Worm (Caenorhabditis elegans) whole organism, L4 larva: ENCODE results near the gene vglu-3.

ENCODE experiments used
- ceh-44 ChIP-seq: fragments of 200-800 bp; sonication (Bioruptor generic); IDR thresholded peaks from 2 replicates; pipeline ENCODE4 v1.3.6; 2022; ENCODE audit warnings: missing genetic modification reagents, missing genetic modification characterization, missing compliant biosample characterization
- nhr-77 ChIP-seq: fragments of 150-350 bp; optimal IDR thresholded peaks from 2 replicates; lab custom pipeline; 2014; ENCODE audit warnings: missing biosample characterization, missing genetic modification characterization
- snpc-4 ChIP-seq: fragments of 150-350 bp; optimal IDR thresholded peaks from 2 replicates; lab custom pipeline; 2014; ENCODE audit warnings: missing biosample characterization, missing genetic modification characterization

DNA sequence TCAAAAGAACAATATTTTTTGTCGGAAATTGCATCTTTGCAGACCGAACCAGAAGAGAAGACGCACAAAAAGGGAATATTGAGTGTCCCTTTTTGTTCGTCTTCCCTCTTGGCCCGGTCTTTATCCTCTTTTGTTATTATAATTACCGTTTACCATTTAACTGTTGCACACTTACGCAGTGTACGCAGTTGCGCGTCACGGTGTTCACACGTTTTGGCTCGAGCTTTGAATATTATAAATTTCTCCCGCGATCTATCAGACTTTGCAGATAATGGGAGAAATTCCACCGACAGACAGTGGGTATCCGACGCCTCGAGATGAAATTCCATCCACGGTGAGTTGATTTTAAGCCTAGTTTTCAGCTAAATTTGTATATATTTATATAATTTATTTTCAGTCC is 20.6 kb downstream of the vglu-3 start, which contains the start of gene sas-7:
- TF ChIP-seq nhr-77 = no peak
- TF ChIP-seq ceh-44 = no peak
- TF ChIP-seq snpc-4 (tag; lab: Kevin White, UChicago) = no peak
